Worm (Caenorhabditis elegans) whole organism, L3 larva: ENCODE measurements around the gene F41H10.1.
A peak's percentile ranks its signal among the peaks of the same experiment; 100 is the strongest.

Source experiments
- R02D3.7 ChIP-seq: fragments of 150-350 bp; optimal IDR thresholded peaks from 2 replicates; lab custom pipeline; 2014; ENCODE audit warnings: missing biosample characterization, missing genetic modification characterization
- ZK546.5 ChIP-seq: sonication (generic microtip); optimal IDR thresholded peaks from 2 replicates; lab custom pipeline; 2017; ENCODE audit warnings: missing biosample characterization, missing genetic modification characterization
- aly-2 ChIP-seq: fragments of 150-350 bp; optimal IDR thresholded peaks from 2 replicates; lab custom pipeline; 2014; ENCODE audit warnings: missing biosample characterization, missing genetic modification characterization
- ama-1 ChIP-seq: fragments of 150-350 bp; optimal IDR thresholded peaks from 2 replicates; lab custom pipeline; 2018
- ceh-16 ChIP-seq: sonication (generic microtip); optimal IDR thresholded peaks from 2 replicates; lab custom pipeline; 2017; ENCODE audit warnings: missing biosample characterization, missing genetic modification characterization
- ceh-28 ChIP-seq: fragments of 150-350 bp; optimal IDR thresholded peaks from 2 replicates; lab custom pipeline; 2014; ENCODE audit warnings: missing biosample characterization, missing genetic modification reagents, missing genetic modification characterization
- ceh-82 ChIP-seq: fragments of 150-350 bp; optimal IDR thresholded peaks from 2 replicates; lab custom pipeline; 2014; ENCODE audit warnings: missing biosample characterization, missing genetic modification characterization
- ceh-9 ChIP-seq: sonication (generic microtip); optimal IDR thresholded peaks from 2 replicates; lab custom pipeline; 2018; ENCODE audit warnings: missing biosample characterization, missing genetic modification characterization
- daf-12 ChIP-seq: fragments of 150-350 bp; optimal IDR thresholded peaks from 2 replicates; lab custom pipeline; 2014; ENCODE audit warnings: missing biosample characterization, missing genetic modification reagents, missing genetic modification characterization
- egl-27 ChIP-seq: sonication (generic microtip); optimal IDR thresholded peaks from 4 replicates; lab custom pipeline; 2017; ENCODE audit warnings: missing biosample characterization, missing genetic modification reagents, missing genetic modification characterization
- egl-5 ChIP-seq: fragments of 150-350 bp; optimal IDR thresholded peaks from 2 replicates; lab custom pipeline; 2017; ENCODE audit warnings: missing biosample characterization, missing genetic modification reagents, missing genetic modification characterization, inconsistent platforms
- elt-1 ChIP-seq: fragments of 150-350 bp; optimal IDR thresholded peaks from 2 replicates; lab custom pipeline; 2014; ENCODE audit warnings: missing biosample characterization, missing genetic modification characterization
- elt-2 ChIP-seq: sonication (generic microtip); optimal IDR thresholded peaks from 2 replicates; lab custom pipeline; 2016; ENCODE audit warnings: missing genetic modification reagents, mild to moderate bottlenecking, missing genetic modification characterization, missing compliant biosample characterization
- elt-3 ChIP-seq, 3 experiments: fragments of 150-350 bp in 1 of 3; sonication (generic microtip) in 2 of 3; optimal IDR thresholded peaks; 2 replicates in 2 of 3; 4 replicates in 1 of 3; lab custom pipeline; 2014 to 2017; ENCODE audit warnings: missing biosample characterization in 3 of 3, missing genetic modification characterization in 3 of 3
- eor-1 ChIP-seq, 2 experiments: fragments of 150-350 bp; optimal IDR thresholded peaks; 2 replicates each; lab custom pipeline; 2014 to 2018; ENCODE audit warnings: missing biosample characterization in 2 of 2, missing genetic modification characterization in 2 of 2
- fkh-10 ChIP-seq: sonication (generic microtip); optimal IDR thresholded peaks from 2 replicates; lab custom pipeline; 2017; ENCODE audit warnings: missing biosample characterization, missing genetic modification reagents, missing genetic modification characterization
- fkh-2 ChIP-seq: fragments of 150-350 bp; optimal IDR thresholded peaks from 2 replicates; lab custom pipeline; 2014; ENCODE audit warnings: missing biosample characterization, missing genetic modification reagents, missing genetic modification characterization
- fos-1 ChIP-seq: fragments of 150-350 bp; optimal IDR thresholded peaks from 2 replicates; lab custom pipeline; 2014; ENCODE audit warnings: missing biosample characterization, missing genetic modification characterization
- hmg-11 ChIP-seq: sonication (generic microtip); optimal IDR thresholded peaks from 2 replicates; lab custom pipeline; 2016; ENCODE audit warnings: missing genetic modification characterization, missing compliant biosample characterization
- jun-1 ChIP-seq: fragments of 150-350 bp; optimal IDR thresholded peaks from 2 replicates; lab custom pipeline; 2014; ENCODE audit warnings: missing biosample characterization, missing genetic modification reagents, missing genetic modification characterization
- lin-15B ChIP-seq: fragments of 150-350 bp; optimal IDR thresholded peaks from 2 replicates; lab custom pipeline; 2014; ENCODE audit warnings: missing biosample characterization, missing genetic modification characterization
- lin-39 ChIP-seq: fragments of 150-350 bp; optimal IDR thresholded peaks from 2 replicates; lab custom pipeline; 2018; ENCODE audit warnings: missing biosample characterization, missing genetic modification reagents, missing genetic modification characterization
- lsy-12 ChIP-seq: sonication (generic microtip); optimal IDR thresholded peaks from 2 replicates; lab custom pipeline; 2016; ENCODE audit warnings: mild to moderate bottlenecking, missing genetic modification characterization, missing compliant biosample characterization
- mdl-1 ChIP-seq: fragments of 150-350 bp; optimal IDR thresholded peaks from 2 replicates; lab custom pipeline; 2014; ENCODE audit warnings: missing biosample characterization, missing genetic modification characterization
- mml-1 ChIP-seq: fragments of 150-350 bp; sonication (generic microtip); optimal IDR thresholded peaks from 3 replicates; lab custom pipeline; 2014; ENCODE audit warnings: missing biosample characterization, missing genetic modification characterization
- nfya-1 ChIP-seq: sonication (generic microtip); optimal IDR thresholded peaks from 2 replicates; lab custom pipeline; 2017; ENCODE audit warnings: missing genetic modification characterization, mild to moderate bottlenecking, missing compliant biosample characterization, antibody characterized with exemption, moderate library complexity; ENCODE audit not compliant: insufficient read depth
- nhr-11 ChIP-seq: fragments of 150-350 bp; optimal IDR thresholded peaks from 2 replicates; lab custom pipeline; 2014; ENCODE audit warnings: missing biosample characterization, missing genetic modification characterization
- nhr-12 ChIP-seq: fragments of 150-350 bp; optimal IDR thresholded peaks from 2 replicates; lab custom pipeline; 2014; ENCODE audit warnings: missing biosample characterization, missing genetic modification characterization
- nhr-23 ChIP-seq: fragments of 150-350 bp; optimal IDR thresholded peaks from 2 replicates; lab custom pipeline; 2014; ENCODE audit warnings: missing biosample characterization, missing genetic modification reagents, missing genetic modification characterization
- nhr-237 ChIP-seq: fragments of 150-350 bp; optimal IDR thresholded peaks from 2 replicates; lab custom pipeline; 2014; ENCODE audit warnings: missing biosample characterization, missing genetic modification characterization
- nhr-25 ChIP-seq: sonication (generic microtip); optimal IDR thresholded peaks from 2 replicates; lab custom pipeline; 2017; ENCODE audit warnings: missing biosample characterization, missing genetic modification characterization
- nhr-28 ChIP-seq: fragments of 150-350 bp; optimal IDR thresholded peaks from 2 replicates; lab custom pipeline; 2014; ENCODE audit warnings: missing biosample characterization, missing genetic modification characterization
- nhr-43 ChIP-seq: sonication (generic microtip); optimal IDR thresholded peaks from 2 replicates; lab custom pipeline; 2016; ENCODE audit warnings: mild to moderate bottlenecking, missing genetic modification characterization, missing compliant biosample characterization; ENCODE audit not compliant: poor library complexity, severe bottlenecking
- nhr-67 ChIP-seq: fragments of 150-350 bp; optimal IDR thresholded peaks from 2 replicates; lab custom pipeline; 2014; ENCODE audit warnings: missing biosample characterization, missing genetic modification characterization
- nhr-76 ChIP-seq: fragments of 150-350 bp; sonication (generic microtip); optimal IDR thresholded peaks from 5 replicates; lab custom pipeline; 2014; ENCODE audit warnings: missing biosample characterization, missing genetic modification characterization
- nhr-77 ChIP-seq: fragments of 150-350 bp; optimal IDR thresholded peaks from 2 replicates; lab custom pipeline; 2014; ENCODE audit warnings: missing biosample characterization, missing genetic modification characterization
- pha-4 ChIP-seq: fragments of 150-350 bp; optimal IDR thresholded peaks from 2 replicates; lab custom pipeline; 2014; ENCODE audit warnings: missing biosample characterization, missing genetic modification reagents, missing genetic modification characterization
- pqm-1 ChIP-seq: fragments of 150-350 bp; optimal IDR thresholded peaks from 2 replicates; lab custom pipeline; 2017; ENCODE audit warnings: missing biosample characterization, missing genetic modification characterization, inconsistent platforms
- sea-2 ChIP-seq: fragments of 150-350 bp; sonication (generic microtip); optimal IDR thresholded peaks from 4 replicates; lab custom pipeline; 2014; ENCODE audit warnings: missing biosample characterization, missing genetic modification reagents, missing genetic modification characterization
- skn-1 ChIP-seq: fragments of 150-350 bp; optimal IDR thresholded peaks from 2 replicates; lab custom pipeline; 2014; ENCODE audit warnings: missing biosample characterization, missing genetic modification characterization
- snpc-4 ChIP-seq: fragments of 150-350 bp; optimal IDR thresholded peaks from 2 replicates; lab custom pipeline; 2014; ENCODE audit warnings: missing biosample characterization, missing genetic modification characterization
- tbx-2 ChIP-seq: sonication (generic microtip); optimal IDR thresholded peaks from 2 replicates; lab custom pipeline; 2016; ENCODE audit warnings: mild to moderate bottlenecking, missing genetic modification characterization, missing compliant biosample characterization
- unc-39 ChIP-seq: sonication (generic microtip); optimal IDR thresholded peaks from 4 replicates; lab custom pipeline; 2017; ENCODE audit warnings: missing biosample characterization, missing genetic modification characterization
- unc-62 ChIP-seq: fragments of 150-350 bp; sonication (generic microtip); optimal IDR thresholded peaks from 4 replicates; lab custom pipeline; 2014; ENCODE audit warnings: missing biosample characterization, missing genetic modification reagents, missing genetic modification characterization
- zag-1 ChIP-seq: fragments of 150-350 bp; optimal IDR thresholded peaks from 2 replicates; lab custom pipeline; 2014; ENCODE audit warnings: missing biosample characterization, missing genetic modification characterization
- ztf-11 ChIP-seq: fragments of 150-350 bp; optimal IDR thresholded peaks from 2 replicates; lab custom pipeline; 2014; ENCODE audit warnings: missing biosample characterization, missing genetic modification characterization
- ztf-4 ChIP-seq: fragments of 150-350 bp; optimal IDR thresholded peaks from 2 replicates; lab custom pipeline; 2014; ENCODE audit warnings: missing biosample characterization, missing genetic modification characterization

The F41H10.1 gene

ce11 chrIV:5382609-5383008 is at the start of gene F41H10.1:
TSS of gene F41H10.1 (plus strand) at chrIV:5382909.
- TF ChIP-seq ztf-4 (tag; lab: Kevin White, UChicago) = no peak
- no peak for TF ChIP-seq skn-1
- no peak for TF ChIP-seq snpc-4 (tag; lab: Kevin White, UChicago)

ce11 chrIV:5333484-5333883 is 49.2 kb upstream of the F41H10.1 start:
- no peak for TF ChIP-seq unc-39
- TF ChIP-seq R02D3.7 (tag; lab: Kevin White, UChicago) = no peak
- no peak for TF ChIP-seq hmg-11
- TF ChIP-seq ceh-28 (tag; lab: Kevin White, UChicago) = no peak
- TF ChIP-seq pqm-1 (tag; lab: Kevin White, UChicago) = no peak
- no peak for TF ChIP-seq skn-1
- no peak for TF ChIP-seq elt-1 (tag; lab: Kevin White, UChicago)
- no peak for TF ChIP-seq nhr-237 (tag; lab: Kevin White, UChicago)
- no peak for TF ChIP-seq eor-1 (tag; optimal IDR thresholded peaks at IDR 0.05; lab: Kevin White, UChicago)
- no peak for TF ChIP-seq egl-27

DNA sequence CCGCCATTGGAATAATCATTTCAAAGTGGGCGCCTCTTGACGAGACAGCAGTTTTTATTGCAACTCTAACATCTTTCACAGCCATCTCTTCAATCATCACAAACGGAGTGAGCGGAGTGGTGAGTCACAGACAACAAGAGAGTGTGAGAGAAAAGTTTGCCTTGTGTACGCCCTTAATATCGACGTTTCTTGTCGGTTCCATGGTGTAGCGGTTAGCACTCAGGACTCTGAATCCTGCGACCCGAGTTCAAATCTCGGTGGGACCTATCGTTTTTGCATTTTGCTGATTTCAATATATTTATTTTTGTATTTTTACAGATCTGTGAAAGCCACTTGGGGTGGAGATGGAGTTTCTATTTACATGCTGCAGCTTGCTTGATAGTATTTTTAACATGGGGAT is 48.2 kb upstream of the F41H10.1 start:
- TF ChIP-seq nhr-43 (tag; lab: Kevin White, UChicago) (peak; percentile 57), unc-39 (no peak), fos-1 (tag; lab: Kevin White, UChicago) (no peak), unc-62 (GFP tag; lab: Kevin White, UChicago) (no peak), nhr-11 (no peak), ceh-28 (tag; lab: Kevin White, UChicago) (no peak), ztf-11 (tag; lab: Kevin White, UChicago) (no peak), ceh-16 (tag; lab: Kevin White, UChicago) (no peak), nhr-23 (no peak), pha-4 (tag; lab: Kevin White, UChicago) (peak; percentile 63), nhr-28 (tag; lab: Kevin White, UChicago) (no peak), lin-15B (peak; percentile 40), lsy-12 (tag; lab: Kevin White, UChicago) (peak; percentile 42), elt-3 (tag; optimal IDR thresholded peaks at IDR 0.05; lab: Kevin White, UChicago) (no peak), ztf-4 (tag; lab: Kevin White, UChicago) (no peak), ama-1 (lab: Kevin White, UChicago) (no peak), R02D3.7 (tag; lab: Kevin White, UChicago) (no peak), elt-1 (tag; lab: Kevin White, UChicago) (no peak), aly-2 (tag; lab: Kevin White, UChicago) (no peak), nhr-25 (tag; lab: Kevin White, UChicago) (peak; percentile 34), mml-1 (tag; lab: Kevin White, UChicago) (no peak), mdl-1 (tag; lab: Kevin White, UChicago) (no peak), nhr-67 (no peak), tbx-2 (no peak), zag-1 (tag; lab: Kevin White, UChicago) (no peak), nhr-77 (tag; lab: Kevin White, UChicago) (no peak), nhr-76 (tag; lab: Kevin White, UChicago) (no peak), nhr-237 (tag; lab: Kevin White, UChicago) (no peak), ceh-82 (tag; lab: Kevin White, UChicago) (no peak), hmg-11 (peak; percentile 56), skn-1 (peak; percentile 39), lin-39 (no peak), nfya-1 (tag; lab: Kevin White, UChicago) (peak; percentile 63), ceh-9 (tag; lab: Kevin White, UChicago) (no peak), elt-2 (tag; lab: Kevin White, UChicago) (peak; percentile 10), nhr-12 (tag; lab: Kevin White, UChicago) (no peak), egl-5 (tag; lab: Kevin White, UChicago) (peak; percentile 46), jun-1 (tag; lab: Kevin White, UChicago) (peak; percentile 23), sea-2 (GFP tag; lab: Kevin White, UChicago) (no peak), fkh-10 (GFP tag; lab: Kevin White, UChicago) (no peak), eor-1 (tag; optimal IDR thresholded peaks at IDR 0.05; lab: Kevin White, UChicago) (no peak), ZK546.5 (tag; lab: Kevin White, UChicago) (no peak), fkh-2 (no peak), daf-12 (tag; lab: Kevin White, UChicago) (no peak), snpc-4 (tag; lab: Kevin White, UChicago) (peak; percentile 9), egl-27 (no peak), pqm-1 (tag; lab: Kevin White, UChicago) (peak; percentile 52)
